Fruit fly (Drosophila melanogaster): Measurements from ENCODE around the gene CG10713.

CG10713 gene

dm6 chr3L:13387608-13388007 lies 47.4 kb downstream of the CG10713 start, which contains the start of gene CG10171 (continued):
- no peak for TF ChIP-seq CG17802 (tag; optimal IDR thresholded peaks at IDR 0.05)
- TF ChIP-seq CG10267 (tag; optimal IDR thresholded peaks at IDR 0.05), result peak; percentile 90
- peak; percentile 34 for TF ChIP-seq Med (GFP tag)
- peak; percentile 76 for TF ChIP-seq Myb (GFP tag; optimal IDR thresholded peaks at IDR 0.05)
- no peak for TF ChIP-seq CG13296 (GFP tag; optimal IDR thresholded peaks at IDR 0.05)
- no peak for TF ChIP-seq Hey (tag; optimal IDR thresholded peaks at IDR 0.05)
- no peak for TF ChIP-seq zfh1 (GFP tag; IDR thresholded peaks at IDR 0.05)
- TF ChIP-seq pzg (GFP tag; optimal IDR thresholded peaks at IDR 0.05), result peak; percentile 59
- peak; percentile 49; the same call in 1 of the 3 replicates for TF ChIP-seq jigr1 (GFP tag; IDR thresholded peaks at IDR 0.05)
- TF ChIP-seq E2f1 (GFP tag; IDR thresholded peaks at IDR 0.05), result 0 out of 2 replicates have a peak, but pooled peaks have one; percentile 6
- TF ChIP-seq CG4707 (GFP tag; optimal IDR thresholded peaks at IDR 0.05), result no peak
- TF ChIP-seq CG9932 (GFP tag; IDR thresholded peaks at IDR 0.05), result peak; percentile 45
- TF ChIP-seq CG16779 (GFP tag; IDR thresholded peaks at IDR 0.05), result no peak
- TF ChIP-seq ssp (GFP tag; IDR thresholded peaks at IDR 0.05), result 0 out of 2 replicates have a peak, but pooled peaks have one; percentile 10
- peak; percentile 11 for TF ChIP-seq phol (tag; optimal IDR thresholded peaks at IDR 0.05)
- 0 out of 3 replicates have a peak, but pooled peaks have one; percentile 19 for TF ChIP-seq CG7963 (GFP tag; IDR thresholded peaks at IDR 0.05; ENCODE audit: partially characterized antibody)
- TF ChIP-seq CG12659 (GFP tag; optimal IDR thresholded peaks at IDR 0.05), result peak; percentile 43
- no peak for TF ChIP-seq CG12299 (tag; optimal IDR thresholded peaks at IDR 0.05)
- TF ChIP-seq vnd (GFP tag; IDR thresholded peaks at IDR 0.05; ENCODE audit: partially characterized antibody), result 0 out of 3 replicates have a peak, but pooled peaks have one; percentile 33
- TF ChIP-seq CoRest (tag; optimal IDR thresholded peaks at IDR 0.05), result peak; percentile 27
- TF ChIP-seq Opbp (GFP tag; IDR thresholded peaks at IDR 0.05; ENCODE audit: partially characterized antibody), result peak; percentile 69
- TF ChIP-seq CG3847 (GFP tag; IDR thresholded peaks at IDR 0.05), result peak; percentile 89
- peak; percentile 1 for TF ChIP-seq nmo (GFP tag; optimal IDR thresholded peaks at IDR 0.05)
- TF ChIP-seq CG16813 (GFP tag; IDR thresholded peaks at IDR 0.05; ENCODE audit: partially characterized antibody), result peak; percentile 38; the same call in 1 of the 3 replicates
- peak; percentile 26 for TF ChIP-seq cad (GFP tag; optimal IDR thresholded peaks at IDR 0.05)
- TF ChIP-seq eve (GFP tag; optimal IDR thresholded peaks at IDR 0.05), result no peak
- peak; percentile 64; the same call in 1 of the 3 replicates for TF ChIP-seq ken (GFP tag; IDR thresholded peaks at IDR 0.05)
- peak; percentile 39; the same call in 1 of the 3 replicates for TF ChIP-seq knrl (GFP tag; IDR thresholded peaks at IDR 0.05; ENCODE audit: partially characterized antibody)
- TF ChIP-seq E2f2 (GFP tag; IDR thresholded peaks at IDR 0.05), result peak; percentile 80
- peak; percentile 52 for TF ChIP-seq Lhr (GFP tag; optimal IDR thresholded peaks at IDR 0.05)
- TF ChIP-seq CG1603 (tag; optimal IDR thresholded peaks at IDR 0.05), result peak; percentile 49
- peak; percentile 46 for TF ChIP-seq YL-1 (GFP tag; optimal IDR thresholded peaks at IDR 0.05)
- TF ChIP-seq Blimp-1 (GFP tag; optimal IDR thresholded peaks at IDR 0.05), result peak; percentile 50
- no peak for TF ChIP-seq NK7.1 (GFP tag; optimal IDR thresholded peaks at IDR 0.05)
- TF ChIP-seq trem (tag; optimal IDR thresholded peaks at IDR 0.05), result peak; percentile 20
- peak; percentile 44; the same call in 1 of the 2 replicates for TF ChIP-seq tna (GFP tag; IDR thresholded peaks at IDR 0.05; ENCODE audit: partially characterized antibody)

dm6 chr3L:13384489-13384888 lies 50.5 kb downstream of the CG10713 start, which contains the start of gene CG14110:
Gene CG14110, plus strand, starts transcription at chr3L:13384789.
- TF ChIP-seq disco-r (GFP tag; optimal IDR thresholded peaks at IDR 0.05) (no peak), CG12071 (GFP tag; optimal IDR thresholded peaks at IDR 0.05) (no peak), CG4424 (GFP tag; optimal IDR thresholded peaks at IDR 0.05) (no peak), CG2116 (GFP tag; optimal IDR thresholded peaks at IDR 0.05) (no peak), exex (tag; optimal IDR thresholded peaks at IDR 0.05) (no peak), cg (GFP tag; optimal IDR thresholded peaks at IDR 0.05) (no peak), toy (GFP tag; IDR thresholded peaks at IDR 0.05) (no peak), CG17328 (GFP tag; IDR thresholded peaks at IDR 0.05) (no peak)
